Worm (Caenorhabditis elegans) whole organism, young adult: ENCODE measurements around the gene Y19D2B.1.

Source experiments
- F39B2.1 ChIP-seq: fragments of 200-800 bp; sonication (Bioruptor generic); IDR thresholded peaks from 2 replicates; pipeline ENCODE4 v1.3.6; 2022; ENCODE audit warnings: missing genetic modification reagents, missing genetic modification characterization, missing compliant biosample characterization
- Y95B8A.8 ChIP-seq: fragments of 200-800 bp; sonication (Bioruptor generic); IDR thresholded peaks from 2 replicates; pipeline ENCODE4 v1.3.6; 2022; ENCODE audit warnings: missing genetic modification reagents, missing genetic modification characterization, missing compliant biosample characterization
- ama-1 ChIP-seq, 3 experiments: fragments of 150-350 bp in 1 of 3; sonication (generic microtip) in 2 of 3; optimal IDR thresholded peaks; 2 replicates each; lab custom pipeline; 2014 to 2018; ENCODE audit warnings: missing biosample characterization in 2 of 3, missing genetic modification characterization in 2 of 3, missing genetic modification reagents in 2 of 3
- bed-2 ChIP-seq: fragments of 200-800 bp; sonication (Bioruptor generic); IDR thresholded peaks from 2 replicates; pipeline ENCODE4 v1.3.6; 2022; ENCODE audit warnings: missing genetic modification reagents, missing genetic modification characterization, missing compliant biosample characterization
- ccch-3 ChIP-seq: fragments of 200-800 bp; sonication (Bioruptor generic); optimal IDR thresholded peaks from 2 replicates; lab custom pipeline; 2018; ENCODE audit warnings: mild to moderate bottlenecking, missing genetic modification characterization, missing compliant biosample characterization
- cebp-2 ChIP-seq: fragments of 200-800 bp; sonication (Bioruptor generic); IDR thresholded peaks from 2 replicates; pipeline ENCODE4 v1.3.6; 2022; ENCODE audit warnings: missing genetic modification characterization, missing compliant biosample characterization
- ceh-91 ChIP-seq: fragments of 200-800 bp; sonication (Bioruptor generic); IDR thresholded peaks from 2 replicates; pipeline ENCODE4 v1.3.6; 2022; ENCODE audit warnings: missing genetic modification reagents, missing genetic modification characterization, missing compliant biosample characterization
- hsf-1 ChIP-seq: fragments of 200-800 bp; sonication (Bioruptor generic); IDR thresholded peaks from 2 replicates; pipeline ENCODE4 v1.3.6; 2022; ENCODE audit warnings: missing genetic modification reagents, missing genetic modification characterization, missing compliant biosample characterization
- mel-28 ChIP-seq: sonication (generic microtip); optimal IDR thresholded peaks from 2 replicates; lab custom pipeline; 2016; ENCODE audit warnings: borderline replicate concordance, mild to moderate bottlenecking, missing genetic modification characterization, missing compliant biosample characterization
- nfya-1 ChIP-seq: sonication (generic microtip); optimal IDR thresholded peaks from 2 replicates; lab custom pipeline; 2017; ENCODE audit warnings: antibody characterized with exemption, missing compliant biosample characterization, missing genetic modification characterization, borderline replicate concordance; ENCODE audit not compliant: insufficient read depth
- sea-2 ChIP-seq: fragments of 200-800 bp; sonication (Bioruptor generic); IDR thresholded peaks from 2 replicates; pipeline ENCODE4 v1.3.6; 2022; ENCODE audit warnings: missing genetic modification characterization, missing compliant biosample characterization
- sptf-2 ChIP-seq: fragments of 200-800 bp; sonication (Bioruptor generic); optimal IDR thresholded peaks from 2 replicates; lab custom pipeline; 2018; ENCODE audit warnings: mild to moderate bottlenecking, missing genetic modification characterization, missing compliant biosample characterization
- unc-62 ChIP-seq: fragments of 150-350 bp; optimal IDR thresholded peaks from 2 replicates; lab custom pipeline; 2014; ENCODE audit warnings: missing biosample characterization, missing genetic modification reagents, missing genetic modification characterization
- zim-3 ChIP-seq: sonication (generic microtip); optimal IDR thresholded peaks from 2 replicates; lab custom pipeline; 2017; ENCODE audit warnings: mild to moderate bottlenecking, missing genetic modification characterization, moderate library complexity, missing compliant biosample characterization

ce11 chrII:10970625-10971024 is 47.9 kb upstream of the Y19D2B.1 start:
- TF ChIP-seq hsf-1 (GFP tag; lab: Robert Waterston, UW) (no peak), ceh-91 (GFP tag; lab: Robert Waterston, UW) (no peak), zim-3 (tag; lab: Kevin White, UChicago) (no peak), nfya-1 (tag; lab: Kevin White, UChicago) (no peak), bed-2 (no peak), ama-1 (optimal IDR thresholded peaks at IDR 0.05; lab: Kevin White, UChicago) (no peak), ama-1 (GFP tag; optimal IDR thresholded peaks at IDR 0.05; lab: Kevin White, UChicago) (no peak), F39B2.1 (GFP tag; lab: Robert Waterston, UW) (no peak), cebp-2 (GFP tag; lab: Robert Waterston, UW) (no peak), unc-62 (GFP tag; lab: Kevin White, UChicago) (no peak), ccch-3 (GFP tag; lab: Kevin White, UChicago) (no peak), mel-28 (tag; lab: Kevin White, UChicago) (no peak), Y95B8A.8 (GFP tag; lab: Robert Waterston, UW) (no peak), sea-2 (GFP tag; lab: Robert Waterston, UW) (no peak), sptf-2 (GFP tag; lab: Kevin White, UChicago) (no peak)
